Worm (Caenorhabditis elegans): Measurements from ENCODE around the gene plpr-1.

ce11 chrII:11200234-11200755 is 21.8 kb upstream of the plpr-1 start:
- TF ChIP-seq ceh-18 (tag; optimal IDR thresholded peaks at IDR 0.05) (no peak), lin-11 (tag; optimal IDR thresholded peaks at IDR 0.05) (no peak), unc-86 (tag; optimal IDR thresholded peaks at IDR 0.05) (no peak), ceh-45 (GFP tag; IDR thresholded peaks at IDR 0.05) (no peak), odd-2 (tag; optimal IDR thresholded peaks at IDR 0.05) (no peak), eyg-1 (tag; optimal IDR thresholded peaks at IDR 0.05) (no peak), ceh-9 (tag; optimal IDR thresholded peaks at IDR 0.05) (no peak), pag-3 (tag; optimal IDR thresholded peaks at IDR 0.05; ENCODE audit: borderline replicate concordance) (no peak), pha-4 (tag; optimal IDR thresholded peaks at IDR 0.05) (no peak), ceh-24 (tag; optimal IDR thresholded peaks at IDR 0.05) (no peak), ama-1 (optimal IDR thresholded peaks at IDR 0.05) (no peak)
